Worm (Caenorhabditis elegans): ENCODE results near the gene F36H9.4.

Gene F36H9.4

DNA sequence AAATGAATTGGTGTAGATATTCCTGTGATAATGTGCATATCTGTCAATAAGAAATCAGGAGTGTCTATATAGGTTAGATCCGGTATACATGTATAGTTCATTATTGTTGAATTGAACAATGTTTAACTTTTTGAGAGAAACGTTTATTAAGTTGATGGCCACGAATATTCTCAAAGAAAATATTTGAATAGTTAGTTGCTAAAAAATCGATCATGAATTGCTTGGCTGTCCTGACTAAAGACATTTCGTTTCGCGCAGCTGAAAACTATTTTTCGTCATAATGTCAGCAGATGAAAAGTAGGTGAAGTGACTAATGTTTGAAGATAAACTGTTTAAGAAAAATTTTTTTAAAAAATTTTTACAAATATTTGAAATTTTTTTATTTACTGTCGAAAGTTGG lies 27.6 kb downstream of the F36H9.4 start, which contains the start of gene srh-199:
Gene srh-199 (minus strand): TSS at position 101 of the 400 bp plus-strand sequence.
- TF ChIP-seq mxl-1 (tag; optimal IDR thresholded peaks at IDR 0.05) (no peak), F57C9.4 (tag; optimal IDR thresholded peaks at IDR 0.05) (no peak), ceh-91 (GFP tag; IDR thresholded peaks at IDR 0.05) (no peak), ztf-26 (tag; optimal IDR thresholded peaks at IDR 0.05) (no peak), Y53F4B.3 (GFP tag; IDR thresholded peaks at IDR 0.05) (no peak), snpc-1.1 (tag; optimal IDR thresholded peaks at IDR 0.05; ENCODE audit: insufficient read depth) (no peak), repo-1 (tag; optimal IDR thresholded peaks at IDR 0.05) (no peak)

DNA sequence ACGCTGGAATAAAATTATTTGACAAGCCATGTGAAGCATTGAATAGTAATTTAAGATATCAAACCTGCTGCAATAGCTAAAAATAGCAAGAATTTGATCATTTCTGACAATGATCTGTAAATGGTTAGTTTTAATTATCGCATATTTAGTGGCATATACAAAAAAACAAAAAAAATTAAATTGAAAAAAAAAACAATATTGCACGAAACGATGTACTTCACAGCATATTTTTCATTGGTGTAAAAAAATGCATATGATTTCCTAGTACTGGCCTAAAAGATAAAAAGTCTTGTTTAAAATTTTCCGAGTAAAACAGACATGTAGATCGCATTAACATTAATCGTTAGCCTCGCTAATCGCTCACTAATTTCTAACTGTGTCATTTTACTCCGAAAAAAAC lies 30.0 kb downstream of the F36H9.4 start, which contains the start of gene ZK697.8:
Gene ZK697.8 (minus strand): TSS at position 101 of the 400 bp plus-strand sequence.
- TF ChIP-seq F10E7.11 (tag; optimal IDR thresholded peaks at IDR 0.05) (no peak), lag-1 (GFP tag; IDR thresholded peaks at IDR 0.05) (no peak)

DNA sequence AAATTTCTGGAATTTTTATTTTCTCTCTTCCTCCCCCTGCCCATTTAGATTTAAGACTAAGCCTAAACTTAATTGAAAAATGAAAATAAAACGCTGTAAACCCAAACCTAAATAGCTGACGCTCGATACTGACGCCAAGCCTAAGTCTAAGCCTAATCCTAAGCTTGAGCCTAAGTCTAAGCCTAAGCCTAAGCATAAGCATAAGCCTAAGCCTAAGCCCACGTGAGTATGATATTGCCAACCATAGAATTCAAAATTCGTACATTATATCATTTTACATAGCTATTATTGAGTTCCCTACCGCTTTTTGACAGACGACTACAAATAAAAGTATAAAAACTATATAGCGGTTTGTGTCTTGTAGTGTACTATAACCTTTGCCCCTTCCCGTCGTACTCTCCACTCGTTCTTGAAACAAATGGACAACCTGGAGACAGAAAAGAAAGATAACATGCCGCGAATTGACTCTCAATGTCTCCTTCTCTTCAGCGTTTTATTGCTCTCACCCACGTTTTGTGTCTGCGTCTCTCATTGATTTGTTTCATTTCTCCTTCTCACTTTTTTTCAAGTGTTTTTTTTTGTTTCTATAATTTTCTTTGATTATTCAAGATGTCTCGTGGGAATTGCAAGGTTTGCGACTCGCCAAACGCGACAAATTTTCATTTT lies 35.7 kb downstream of the F36H9.4 start, which contains the start of gene nhr-256:
Gene nhr-256 (plus strand): TSS at position 567 of the 666 bp plus-strand sequence.
- TF ChIP-seq snpc-1.3 (tag; optimal IDR thresholded peaks at IDR 0.05; ENCODE audit: insufficient read depth), result no peak
- TF ChIP-seq hmg-1.2 (GFP tag; IDR thresholded peaks at IDR 0.05), result peak; percentile 95
- TF ChIP-seq aptf-2 (GFP tag; conservative IDR thresholded peaks at IDR 0.05), result no peak
- TF ChIP-seq madf-6 (GFP tag; IDR thresholded peaks at IDR 0.05), result no peak
- no peak for TF ChIP-seq nfya-2 (GFP tag; IDR thresholded peaks at IDR 0.05)
- no peak for TF ChIP-seq nhr-179 (tag; optimal IDR thresholded peaks at IDR 0.05)
- TF ChIP-seq F23B12.7 (tag; optimal IDR thresholded peaks at IDR 0.05; ENCODE audit: insufficient read depth), result peak; percentile 4
- TF ChIP-seq atf-7 (tag; optimal IDR thresholded peaks at IDR 0.05), result peak; percentile 21
- TF ChIP-seq madf-10 (tag; optimal IDR thresholded peaks at IDR 0.05), result no peak
- TF ChIP-seq lin-54 (GFP tag; optimal IDR thresholded peaks at IDR 0.05), result no peak
- TF ChIP-seq let-607 (tag; optimal IDR thresholded peaks at IDR 0.05), result peak in 1 of 2 experiments; percentile 59
- TF ChIP-seq dpl-1 (GFP tag; optimal IDR thresholded peaks at IDR 0.05), result no peak
- TF ChIP-seq Y95B8A.8 (GFP tag; IDR thresholded peaks at IDR 0.05), result no peak
- no peak for TF ChIP-seq lag-1 (GFP tag; IDR thresholded peaks at IDR 0.05)
- no peak for TF ChIP-seq T07F8.4 (tag; optimal IDR thresholded peaks at IDR 0.05)
- TF ChIP-seq Y79H2A.3 (GFP tag; conservative IDR thresholded peaks at IDR 0.05), result no peak
- 0 out of 2 replicates have a peak, but pooled peaks have one; percentile 36 for TF ChIP-seq K11D2.4 (GFP tag; IDR thresholded peaks at IDR 0.05)
- TF ChIP-seq nhr-80 (tag; optimal IDR thresholded peaks at IDR 0.05), result peak; percentile 76
- no peak for TF ChIP-seq mes-4 (tag; optimal IDR thresholded peaks at IDR 0.05)
- peak; percentile 26 for TF ChIP-seq ztf-26 (tag; optimal IDR thresholded peaks at IDR 0.05)
- no peak for TF ChIP-seq snpc-4 (GFP tag; optimal IDR thresholded peaks at IDR 0.05)
- peak in 1 of 4 experiments; percentile 19 for TF ChIP-seq snpc-4 (tag; optimal IDR thresholded peaks at IDR 0.05)
- peak; percentile 43 for TF ChIP-seq ceh-27 (GFP tag; optimal IDR thresholded peaks at IDR 0.05)
- peak; percentile 65 for TF ChIP-seq attf-5 (GFP tag; optimal IDR thresholded peaks at IDR 0.05)

DNA sequence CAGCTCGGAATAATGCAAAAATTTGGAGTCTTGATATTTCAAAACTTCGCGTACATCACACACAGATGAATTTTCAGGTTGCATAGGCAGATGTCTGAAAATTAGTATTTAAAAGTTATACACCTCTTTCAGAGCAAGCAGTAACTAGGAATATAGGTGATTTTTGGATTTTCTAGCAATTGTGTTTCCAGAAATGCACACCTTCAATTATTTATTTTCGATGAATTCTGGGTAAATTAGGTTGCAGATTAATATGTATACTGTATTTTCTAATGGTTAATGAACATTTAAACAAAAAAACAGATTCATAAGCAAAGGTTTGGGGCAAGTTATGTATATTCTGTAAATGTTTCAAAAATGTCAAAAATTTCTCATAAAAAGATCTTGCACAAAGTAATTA lies 38.0 kb downstream of the F36H9.4 start, which contains the start of gene srab-25:
Gene srab-25 (minus strand): TSS at position 101 of the 400 bp plus-strand sequence.
- no peak for TF ChIP-seq him-1 (tag; optimal IDR thresholded peaks at IDR 0.05)
- no peak for TF ChIP-seq F10E7.11 (tag; optimal IDR thresholded peaks at IDR 0.05)
- TF ChIP-seq zim-3 (tag; optimal IDR thresholded peaks at IDR 0.05), result no peak
- no peak for TF ChIP-seq die-1 (tag; optimal IDR thresholded peaks at IDR 0.05)
- TF ChIP-seq ZK185.1 (tag; optimal IDR thresholded peaks at IDR 0.05; ENCODE audit: poor library complexity, severe bottlenecking), result no peak
- TF ChIP-seq B0035.1 (tag; optimal IDR thresholded peaks at IDR 0.05), result no peak
- no peak for TF ChIP-seq ztf-22 (GFP tag; optimal IDR thresholded peaks at IDR 0.05)
- TF ChIP-seq F39B2.1 (GFP tag; IDR thresholded peaks at IDR 0.05), result no peak
- no peak for TF ChIP-seq akir-1 (GFP tag; optimal IDR thresholded peaks at IDR 0.05)
- TF ChIP-seq Y56A3A.18 (GFP tag; IDR thresholded peaks at IDR 0.05), result no peak
- TF ChIP-seq F49E8.2 (tag; optimal IDR thresholded peaks at IDR 0.05; ENCODE audit: insufficient read depth), result no peak
- no peak for TF ChIP-seq athp-1 (tag; optimal IDR thresholded peaks at IDR 0.05)
- TF ChIP-seq ceh-79 (tag; optimal IDR thresholded peaks at IDR 0.05), result no peak
- TF ChIP-seq repo-1 (tag; optimal IDR thresholded peaks at IDR 0.05), result no peak

Data from whole organism, young adult.